Worm (Caenorhabditis elegans) whole organism, young adult: ENCODE results near the gene tkr-2.
A peak's percentile ranks its signal among the peaks of the same experiment; 100 is the strongest.

Experiments used
- B0019.2 ChIP-seq: fragments of 200-800 bp; sonication (Bioruptor generic); conservative IDR thresholded peaks from 2 replicates; pipeline ENCODE4 v1.3.6; 2022; ENCODE audit warnings: missing genetic modification reagents, missing genetic modification characterization, missing compliant biosample characterization
- C17E4.6 ChIP-seq: fragments of 200-800 bp; sonication (Bioruptor generic); IDR thresholded peaks from 2 replicates; pipeline ENCODE4 v1.3.6; 2022; ENCODE audit warnings: missing genetic modification reagents, missing genetic modification characterization, missing compliant biosample characterization
- D2030.7 ChIP-seq: fragments of 200-800 bp; sonication (Bioruptor generic); IDR thresholded peaks from 2 replicates; pipeline ENCODE4 v1.3.6; 2022; ENCODE audit warnings: missing genetic modification reagents, missing genetic modification characterization, missing compliant biosample characterization
- F39B2.1 ChIP-seq: fragments of 200-800 bp; sonication (Bioruptor generic); IDR thresholded peaks from 2 replicates; pipeline ENCODE4 v1.3.6; 2022; ENCODE audit warnings: missing genetic modification reagents, missing genetic modification characterization, missing compliant biosample characterization
- F49E8.2 ChIP-seq: sonication (generic microtip); optimal IDR thresholded peaks from 3 replicates; lab custom pipeline; 2017; ENCODE audit warnings: missing genetic modification characterization, mild to moderate bottlenecking, missing compliant biosample characterization, antibody characterized with exemption, moderate library complexity; ENCODE audit not compliant: insufficient read depth
- F52B5.7 ChIP-seq: sonication (generic microtip); optimal IDR thresholded peaks from 2 replicates; lab custom pipeline; 2016; ENCODE audit warnings: mild to moderate bottlenecking, missing genetic modification characterization, missing compliant biosample characterization
- F55B11.4 ChIP-seq: sonication (generic microtip); optimal IDR thresholded peaks from 2 replicates; lab custom pipeline; 2016; ENCODE audit warnings: missing compliant biosample characterization, missing genetic modification characterization, borderline replicate concordance; ENCODE audit not compliant: insufficient read depth
- F57C9.4 ChIP-seq: sonication (generic microtip); optimal IDR thresholded peaks from 2 replicates; lab custom pipeline; 2017; ENCODE audit warnings: mild to moderate bottlenecking, missing genetic modification characterization, missing compliant biosample characterization
- K11D2.4 ChIP-seq: fragments of 200-800 bp; sonication (Bioruptor generic); IDR thresholded peaks from 2 replicates; pipeline ENCODE4 v1.3.6; 2022; ENCODE audit warnings: missing genetic modification reagents, missing genetic modification characterization, missing compliant biosample characterization
- Y56A3A.18 ChIP-seq: fragments of 200-800 bp; sonication (Bioruptor generic); IDR thresholded peaks from 2 replicates; pipeline ENCODE4 v1.3.6; 2022; ENCODE audit warnings: missing genetic modification reagents, missing genetic modification characterization, missing compliant biosample characterization
- aptf-2 ChIP-seq: fragments of 200-800 bp; sonication (Bioruptor generic); conservative IDR thresholded peaks from 2 replicates; pipeline ENCODE4 v1.3.6; 2022; ENCODE audit warnings: missing genetic modification reagents, missing genetic modification characterization, missing compliant biosample characterization
- attf-5 ChIP-seq: fragments of 200-800 bp; sonication (Bioruptor generic); optimal IDR thresholded peaks from 2 replicates; lab custom pipeline; 2018; ENCODE audit warnings: mild to moderate bottlenecking, missing genetic modification characterization, missing compliant biosample characterization
- cebp-2 ChIP-seq: fragments of 200-800 bp; sonication (Bioruptor generic); IDR thresholded peaks from 2 replicates; pipeline ENCODE4 v1.3.6; 2022; ENCODE audit warnings: missing genetic modification characterization, missing compliant biosample characterization
- ceh-100 ChIP-seq: fragments of 200-800 bp; sonication (Bioruptor generic); IDR thresholded peaks from 2 replicates; pipeline ENCODE4 v1.3.6; 2022; ENCODE audit warnings: missing genetic modification reagents, missing genetic modification characterization, missing compliant biosample characterization
- ceh-27 ChIP-seq: fragments of 200-800 bp; sonication (Bioruptor generic); optimal IDR thresholded peaks from 2 replicates; lab custom pipeline; 2018; ENCODE audit warnings: mild to moderate bottlenecking, missing genetic modification characterization, moderate library complexity, missing compliant biosample characterization
- ceh-40 ChIP-seq: fragments of 200-800 bp; sonication (Bioruptor generic); IDR thresholded peaks from 2 replicates; pipeline ENCODE4 v1.3.6; 2022; ENCODE audit warnings: missing genetic modification characterization, missing compliant biosample characterization
- ceh-58 ChIP-seq: fragments of 200-800 bp; sonication (Bioruptor generic); IDR thresholded peaks from 2 replicates; pipeline ENCODE4 v1.3.6; 2022; ENCODE audit warnings: missing genetic modification characterization, missing compliant biosample characterization
- dpff-1 ChIP-seq: sonication (generic microtip); optimal IDR thresholded peaks from 2 replicates; lab custom pipeline; 2017; ENCODE audit warnings: mild to moderate bottlenecking, missing genetic modification characterization, missing compliant biosample characterization
- efl-1 ChIP-seq: fragments of 150-350 bp; optimal IDR thresholded peaks from 2 replicates; lab custom pipeline; 2014; ENCODE audit warnings: missing biosample characterization, missing genetic modification reagents, missing genetic modification characterization
- egl-18 ChIP-seq: fragments of 200-800 bp; sonication (Bioruptor generic); IDR thresholded peaks from 2 replicates; pipeline ENCODE4 v1.3.6; 2022; ENCODE audit warnings: missing genetic modification reagents, missing genetic modification characterization, missing compliant biosample characterization
- egrh-3 ChIP-seq: fragments of 200-800 bp; sonication (Bioruptor generic); IDR thresholded peaks from 2 replicates; pipeline ENCODE4 v1.3.6; 2022; ENCODE audit warnings: missing genetic modification reagents, missing genetic modification characterization, missing compliant biosample characterization
- gei-17 ChIP-seq: fragments of 200-800 bp; sonication (Bioruptor generic); optimal IDR thresholded peaks from 2 replicates; lab custom pipeline; 2018; ENCODE audit warnings: mild to moderate bottlenecking, missing genetic modification characterization, missing compliant biosample characterization
- him-1 ChIP-seq: sonication (generic microtip); optimal IDR thresholded peaks from 2 replicates; lab custom pipeline; 2016; ENCODE audit warnings: missing genotype, missing genetic modification reagents, missing genetic modification characterization, missing compliant biosample characterization
- hlh-26 ChIP-seq: fragments of 200-800 bp; sonication (Bioruptor generic); conservative IDR thresholded peaks from 2 replicates; pipeline ENCODE4 v1.3.6; 2022; ENCODE audit warnings: missing genetic modification reagents, missing genetic modification characterization, missing compliant biosample characterization
- hmg-1.2 ChIP-seq: fragments of 200-800 bp; sonication (Bioruptor generic); IDR thresholded peaks from 2 replicates; pipeline ENCODE4 v1.3.6; 2022; ENCODE audit warnings: missing genetic modification reagents, missing genetic modification characterization, missing compliant biosample characterization
- hmg-20 ChIP-seq: fragments of 200-800 bp; sonication (Bioruptor generic); IDR thresholded peaks from 2 replicates; pipeline ENCODE4 v1.3.6; 2022; ENCODE audit warnings: missing genetic modification reagents, missing genetic modification characterization, missing compliant biosample characterization
- hrde-1 ChIP-seq: sonication (generic microtip); optimal IDR thresholded peaks from 2 replicates; lab custom pipeline; 2016; ENCODE audit warnings: missing genetic modification characterization, mild to moderate bottlenecking, missing compliant biosample characterization, moderate library complexity, missing genotype, missing genetic modification reagents, borderline replicate concordance
- lag-1 ChIP-seq: fragments of 200-800 bp; sonication (Bioruptor generic); IDR thresholded peaks from 2 replicates; pipeline ENCODE4 v1.3.6; 2022; ENCODE audit warnings: missing genetic modification reagents, missing genetic modification characterization, missing compliant biosample characterization
- let-607 ChIP-seq, 2 experiments: fragments of 200-800 bp in 1 of 2; sonication (Bioruptor generic) in 1 of 2; sonication (generic microtip) in 1 of 2; optimal IDR thresholded peaks; 2 replicates each; lab custom pipeline; 2016 to 2018; ENCODE audit warnings: mild to moderate bottlenecking in 2 of 2, missing compliant biosample characterization in 2 of 2, missing genetic modification characterization in 2 of 2, moderate library complexity in 2 of 2, missing genotype in 1 of 2
- lin-26 ChIP-seq: fragments of 200-800 bp; sonication (Bioruptor generic); IDR thresholded peaks from 2 replicates; pipeline ENCODE4 v1.3.6; 2022; ENCODE audit warnings: missing genetic modification reagents, missing genetic modification characterization, missing compliant biosample characterization
- lir-1 ChIP-seq: fragments of 200-800 bp; sonication (Bioruptor generic); conservative IDR thresholded peaks from 2 replicates; pipeline ENCODE4 v1.3.6; 2022; ENCODE audit warnings: missing genetic modification reagents, missing genetic modification characterization, missing compliant biosample characterization
- madf-10 ChIP-seq: sonication (generic microtip); optimal IDR thresholded peaks from 2 replicates; lab custom pipeline; 2016; ENCODE audit warnings: mild to moderate bottlenecking, missing genetic modification characterization, missing compliant biosample characterization
- mcd-1 ChIP-seq: fragments of 200-800 bp; sonication (Bioruptor generic); IDR thresholded peaks from 2 replicates; pipeline ENCODE4 v1.3.6; 2022; ENCODE audit warnings: missing genetic modification reagents, missing genetic modification characterization, missing compliant biosample characterization
- mel-28 ChIP-seq: sonication (generic microtip); optimal IDR thresholded peaks from 2 replicates; lab custom pipeline; 2016; ENCODE audit warnings: borderline replicate concordance, mild to moderate bottlenecking, missing genetic modification characterization, missing compliant biosample characterization
- mxl-1 ChIP-seq: sonication (generic microtip); optimal IDR thresholded peaks from 2 replicates; lab custom pipeline; 2016; ENCODE audit warnings: missing genetic modification characterization, missing compliant biosample characterization
- nfya-1 ChIP-seq: sonication (generic microtip); optimal IDR thresholded peaks from 2 replicates; lab custom pipeline; 2017; ENCODE audit warnings: antibody characterized with exemption, missing compliant biosample characterization, missing genetic modification characterization, borderline replicate concordance; ENCODE audit not compliant: insufficient read depth
- nfyb-1 ChIP-seq: fragments of 200-800 bp; sonication (Bioruptor generic); IDR thresholded peaks from 2 replicates; pipeline ENCODE4 v1.3.6; 2022; ENCODE audit warnings: missing genetic modification reagents, missing genetic modification characterization, missing compliant biosample characterization
- pbrm-1 ChIP-seq: fragments of 200-800 bp; sonication (Bioruptor generic); IDR thresholded peaks from 2 replicates; pipeline ENCODE4 v1.3.6; 2022; ENCODE audit warnings: missing genetic modification reagents, missing genetic modification characterization, missing compliant biosample characterization
- rec-8 ChIP-seq, 2 experiments: sonication (generic microtip); optimal IDR thresholded peaks; 2 replicates each; lab custom pipeline; 2016; ENCODE audit warnings: mild to moderate bottlenecking in 2 of 2, missing genetic modification characterization in 2 of 2, missing genetic modification reagents in 2 of 2, missing genotype in 2 of 2, missing biosample characterization in 1 of 2, missing compliant biosample characterization in 1 of 2, moderate library complexity in 1 of 2
- repo-1 ChIP-seq: sonication (generic microtip); optimal IDR thresholded peaks from 2 replicates; lab custom pipeline; 2017; ENCODE audit warnings: mild to moderate bottlenecking, missing genetic modification characterization, missing compliant biosample characterization
- tlf-1 ChIP-seq: fragments of 200-800 bp; sonication (Bioruptor generic); optimal IDR thresholded peaks from 2 replicates; lab custom pipeline; 2018; ENCODE audit warnings: mild to moderate bottlenecking, missing genetic modification characterization, missing compliant biosample characterization
- xnd-1 ChIP-seq: sonication (generic microtip); optimal IDR thresholded peaks from 2 replicates; lab custom pipeline; 2016; ENCODE audit warnings: missing genotype, missing genetic modification reagents, missing genetic modification characterization, missing compliant biosample characterization
- zfh-2 ChIP-seq: fragments of 200-800 bp; sonication (Bioruptor generic); conservative IDR thresholded peaks from 2 replicates; pipeline ENCODE4 v1.3.6; 2022; ENCODE audit warnings: missing genetic modification reagents, missing genetic modification characterization, missing compliant biosample characterization
- zim-3 ChIP-seq: sonication (generic microtip); optimal IDR thresholded peaks from 2 replicates; lab custom pipeline; 2017; ENCODE audit warnings: mild to moderate bottlenecking, missing genetic modification characterization, moderate library complexity, missing compliant biosample characterization
- ztf-22 ChIP-seq: fragments of 200-800 bp; sonication (Bioruptor generic); optimal IDR thresholded peaks from 2 replicates; lab custom pipeline; 2018; ENCODE audit warnings: mild to moderate bottlenecking, missing genetic modification characterization, moderate library complexity, missing compliant biosample characterization
- ztf-6 ChIP-seq: fragments of 200-800 bp; sonication (Bioruptor generic); IDR thresholded peaks from 2 replicates; pipeline ENCODE4 v1.3.6; 2022; ENCODE audit warnings: missing genetic modification reagents, missing genetic modification characterization, missing compliant biosample characterization

tkr-2 gene

DNA sequence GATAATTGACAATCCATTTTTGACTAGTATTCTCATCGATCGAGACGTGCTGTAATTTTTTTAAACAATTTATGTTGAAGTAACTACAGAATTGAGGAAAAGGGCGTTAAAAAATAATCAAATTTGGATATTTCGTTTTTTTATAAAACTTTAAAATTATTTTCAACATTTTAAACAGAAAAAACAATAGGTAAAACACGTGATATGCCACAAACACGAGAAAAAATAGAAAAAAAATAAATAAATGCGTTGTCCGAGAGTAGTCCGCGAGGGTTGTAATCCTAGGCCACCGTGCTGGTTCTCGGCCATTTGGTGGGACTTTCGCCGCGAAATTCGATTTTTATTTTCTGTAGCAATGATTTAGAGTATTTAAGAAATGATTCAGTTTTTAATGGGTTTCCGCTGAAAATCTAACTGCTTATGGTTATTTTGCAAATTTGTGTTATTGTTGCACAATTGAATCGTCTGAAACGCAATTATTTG lies 4.5 kb downstream of the tkr-2 start, which contains the start of gene C49A9.10 (continued):
- TF ChIP-seq egrh-3 (GFP tag; lab: Robert Waterston, UW) (no peak), F49E8.2 (tag; lab: Kevin White, UChicago) (peak; percentile 48), mel-28 (tag; lab: Kevin White, UChicago) (no peak), lag-1 (GFP tag; lab: Robert Waterston, UW) (no peak), K11D2.4 (GFP tag; lab: Robert Waterston, UW) (no peak; the same call in 1 of the 2 replicates), pbrm-1 (GFP tag; lab: Robert Waterston, UW) (peak; percentile 60; the same call in 1 of the 2 replicates), F39B2.1 (GFP tag; lab: Robert Waterston, UW) (no peak), zfh-2 (GFP tag; lab: Robert Waterston, UW) (no peak), ceh-58 (GFP tag; lab: Robert Waterston, UW) (no peak), rec-8 (tag; optimal IDR thresholded peaks at IDR 0.05; lab: Kevin White, UChicago) (peak; percentile 22 to 89), efl-1 (GFP tag; lab: Kevin White, UChicago) (peak; percentile 77), tlf-1 (GFP tag; lab: Kevin White, UChicago) (peak; percentile 68), cebp-2 (GFP tag; lab: Robert Waterston, UW) (0 out of 2 replicates have a peak, but pooled peaks have one; percentile 74), D2030.7 (GFP tag; lab: Robert Waterston, UW) (peak; percentile 45; the same call in 1 of the 2 replicates), hmg-20 (peak; percentile 65), hmg-1.2 (GFP tag; lab: Robert Waterston, UW) (peak; percentile 29; the same call in 1 of the 2 replicates), C17E4.6 (no peak), xnd-1 (tag; lab: Kevin White, UChicago) (peak; percentile 35), ztf-6 (GFP tag; lab: Robert Waterston, UW) (no peak), dpff-1 (tag; lab: Kevin White, UChicago) (no peak), F52B5.7 (tag; lab: Kevin White, UChicago) (no peak), hlh-26 (GFP tag; lab: Robert Waterston, UW) (no peak), madf-10 (tag; lab: Kevin White, UChicago) (peak; percentile 54), hrde-1 (peak; percentile 40), him-1 (tag; lab: Kevin White, UChicago) (peak; percentile 77), egl-18 (no peak), repo-1 (tag; lab: Kevin White, UChicago) (no peak), nfyb-1 (GFP tag; lab: Robert Waterston, UW) (peak; percentile 43; the same call in 1 of the 2 replicates), lir-1 (GFP tag; lab: Robert Waterston, UW) (peak; percentile 72), B0019.2 (no peak), ceh-100 (GFP tag; lab: Robert Waterston, UW) (0 out of 2 replicates have a peak, but pooled peaks have one; percentile 39), nfya-1 (tag; lab: Kevin White, UChicago) (no peak), mxl-1 (tag; lab: Kevin White, UChicago) (no peak), Y56A3A.18 (GFP tag; lab: Robert Waterston, UW) (no peak), ceh-27 (GFP tag; lab: Kevin White, UChicago) (peak; percentile 89), mcd-1 (GFP tag; lab: Robert Waterston, UW) (peak; percentile 81), attf-5 (GFP tag; lab: Kevin White, UChicago) (peak; percentile 49), let-607 (tag; optimal IDR thresholded peaks at IDR 0.05; lab: Kevin White, UChicago) (peak in 1 of 2 experiments; percentile 70), lin-26 (GFP tag; lab: Robert Waterston, UW) (no peak), gei-17 (GFP tag; lab: Kevin White, UChicago) (no peak), ceh-40 (GFP tag; lab: Robert Waterston, UW) (no peak), aptf-2 (peak; percentile 46; the same call in 1 of the 2 replicates), F55B11.4 (tag; lab: Kevin White, UChicago) (no peak), ztf-22 (no peak), zim-3 (tag; lab: Kevin White, UChicago) (no peak), F57C9.4 (peak; percentile 48)
